Fruit fly (Drosophila melanogaster): Measurements from ENCODE around the gene CG1999.

DNA sequence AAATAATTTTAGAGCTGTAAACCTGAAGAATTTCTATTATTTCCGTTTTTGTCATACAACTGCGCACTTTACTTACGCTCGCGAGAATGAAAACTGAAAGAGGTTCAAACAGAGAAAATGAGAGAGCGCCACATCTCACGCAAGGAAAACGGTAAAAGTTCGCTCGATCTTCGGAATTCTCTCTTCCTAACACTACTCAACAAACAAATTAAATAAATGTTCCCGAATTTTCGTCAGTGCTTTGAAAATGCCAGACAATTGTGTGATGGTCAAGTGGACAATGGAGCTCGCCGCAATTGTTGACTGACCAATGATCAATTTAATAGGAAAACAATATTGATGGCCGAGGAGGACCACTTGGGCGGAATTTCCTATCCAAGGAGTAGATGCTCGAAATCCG is 47.1 kb downstream of the CG1999 start, which contains the start of gene CG1677:
- no peak for TF ChIP-seq Snoo (tag; optimal IDR thresholded peaks at IDR 0.05)
- TF ChIP-seq gl (tag; optimal IDR thresholded peaks at IDR 0.05): no peak
